Worm (Caenorhabditis elegans) whole organism, L2 larva: ENCODE data around the gene snf-5.

Experiments
- ZK546.5 ChIP-seq: sonication (generic microtip); optimal IDR thresholded peaks from 2 replicates; lab custom pipeline; 2017; ENCODE audit warnings: missing biosample characterization, missing genetic modification characterization
- gmeb-1 ChIP-seq: fragments of 150-350 bp; optimal IDR thresholded peaks from 2 replicates; lab custom pipeline; 2014; ENCODE audit warnings: missing biosample characterization, missing genetic modification characterization
- lsy-2 ChIP-seq, 2 experiments: fragments of 150-350 bp in 1 of 2; sonication (generic microtip) in 1 of 2; optimal IDR thresholded peaks; 2 replicates each; lab custom pipeline; 2014 to 2017; ENCODE audit warnings: missing biosample characterization in 2 of 2, missing genetic modification characterization in 2 of 2
- mdl-1 ChIP-seq, 2 experiments: fragments of 150-350 bp in 1 of 2; sonication (generic microtip) in 1 of 2; optimal IDR thresholded peaks; 2 replicates each; lab custom pipeline; 2017; ENCODE audit warnings: missing biosample characterization in 2 of 2, missing genetic modification characterization in 2 of 2
- nhr-10 ChIP-seq: sonication (generic microtip); optimal IDR thresholded peaks from 2 replicates; lab custom pipeline; 2017; ENCODE audit warnings: missing biosample characterization, missing genetic modification characterization

DNA sequence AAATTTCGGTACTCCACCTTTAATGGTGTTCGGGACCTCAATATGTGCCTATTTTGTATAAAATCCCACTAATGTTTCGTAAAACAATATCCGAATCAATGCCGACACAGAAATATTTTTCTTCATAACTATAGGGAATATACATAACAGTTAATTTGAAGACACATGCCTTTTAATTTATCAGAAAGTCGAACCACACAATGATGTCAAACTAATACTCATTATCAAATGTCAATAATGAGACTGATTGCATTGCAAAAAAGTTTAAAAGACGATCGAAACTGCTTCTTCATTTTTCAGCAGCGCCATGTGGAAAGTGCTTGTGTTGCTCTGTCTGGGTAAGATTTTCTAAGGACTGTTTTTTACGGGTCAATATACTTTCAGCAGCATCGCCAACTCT, 35.4 kb upstream of the snf-5 start, which contains the start of gene clec-65:
- TF ChIP-seq nhr-10 (tag; lab: Kevin White, UChicago): no peak
- no peak for TF ChIP-seq mdl-1 (tag; optimal IDR thresholded peaks at IDR 0.05; lab: Kevin White, UChicago)
- TF ChIP-seq ZK546.5: no peak
- no peak for TF ChIP-seq lsy-2 (tag; optimal IDR thresholded peaks at IDR 0.05; lab: Kevin White, UChicago)
- TF ChIP-seq gmeb-1 (tag; lab: Kevin White, UChicago): no peak
